Worm (Caenorhabditis elegans): ENCODE data around the gene rab-35.

Gene rab-35

DNA sequence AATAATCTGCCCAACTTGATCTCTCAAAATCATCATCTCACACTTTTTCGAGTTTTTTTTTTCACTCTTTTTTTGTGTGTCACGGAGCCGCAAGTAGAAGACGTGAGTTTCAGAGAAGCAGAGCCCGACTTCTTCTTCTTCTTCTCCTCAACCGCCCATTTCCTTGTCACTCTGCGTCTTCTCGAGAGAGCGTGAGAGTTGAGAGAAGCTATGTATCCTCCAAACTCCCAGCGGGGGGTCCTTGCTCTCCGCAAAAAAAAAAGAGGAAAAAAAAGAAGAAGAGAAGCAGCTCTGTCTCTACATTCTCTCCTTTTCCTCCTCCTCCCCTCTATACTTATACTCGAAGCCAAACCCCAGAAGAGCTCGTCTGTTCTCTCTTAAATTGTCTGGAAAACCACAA is 23.0 kb upstream of the rab-35 start (continued):
- no peak for TF ChIP-seq dsc-1 (tag; optimal IDR thresholded peaks at IDR 0.05)
- TF ChIP-seq skn-1 (tag; optimal IDR thresholded peaks at IDR 0.05) = peak; percentile 20
- no peak for TF ChIP-seq elt-3 (tag; optimal IDR thresholded peaks at IDR 0.05)
- no peak for TF ChIP-seq lin-15B (tag; optimal IDR thresholded peaks at IDR 0.05)
- TF ChIP-seq fkh-8 (tag; optimal IDR thresholded peaks at IDR 0.05) = peak; percentile 67
- no peak for TF ChIP-seq mdl-1 (tag; optimal IDR thresholded peaks at IDR 0.05)
- TF ChIP-seq pqm-1 (tag; optimal IDR thresholded peaks at IDR 0.05) = no peak
- no peak for TF ChIP-seq jun-1 (tag; optimal IDR thresholded peaks at IDR 0.05)
- TF ChIP-seq unc-30 (tag; optimal IDR thresholded peaks at IDR 0.05) = no peak
- peak; percentile 67 for TF ChIP-seq fkh-10 (GFP tag; optimal IDR thresholded peaks at IDR 0.05)
- TF ChIP-seq nhr-84 (tag; optimal IDR thresholded peaks at IDR 0.05) = no peak

ce11 chrIII:11333032-11333732 is 21.8 kb upstream of the rab-35 start, which contains the start of gene T28D6.5:
TSS of gene T28D6.5 (plus strand) at chrIII:11333682.
- no peak for TF ChIP-seq vab-15 (tag; optimal IDR thresholded peaks at IDR 0.05)
- TF ChIP-seq mef-2 (tag; optimal IDR thresholded peaks at IDR 0.05) = no peak
- no peak for TF ChIP-seq C16A3.4 (tag; optimal IDR thresholded peaks at IDR 0.05)
- no peak for TF ChIP-seq unc-86 (tag; optimal IDR thresholded peaks at IDR 0.05)
- TF ChIP-seq mdl-1 (tag; optimal IDR thresholded peaks at IDR 0.05) = no peak
- no peak for TF ChIP-seq lin-15B (tag; optimal IDR thresholded peaks at IDR 0.05)
- TF ChIP-seq snpc-4 (tag; optimal IDR thresholded peaks at IDR 0.05) = no peak

DNA sequence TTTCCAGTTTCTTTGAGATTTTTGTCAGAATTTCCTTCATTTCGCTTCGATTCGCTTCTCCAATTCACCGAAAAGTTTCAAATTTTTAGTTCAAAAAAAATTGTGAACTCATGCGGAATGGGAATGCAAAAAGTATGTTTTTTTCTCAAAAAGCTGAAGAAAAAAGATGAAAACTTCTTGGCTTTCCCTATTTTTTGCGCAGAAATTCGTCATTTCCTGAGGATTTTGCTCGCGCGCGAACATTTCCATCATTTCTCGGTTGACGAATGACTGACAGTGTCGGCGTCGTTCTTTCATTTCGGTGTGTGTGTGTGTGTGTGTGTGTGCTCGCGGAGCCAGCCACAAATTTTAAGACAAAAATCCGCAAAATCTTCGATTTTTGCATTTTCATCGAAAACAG is 20.9 kb upstream of the rab-35 start:
- no peak for TF ChIP-seq C16A3.4 (tag; optimal IDR thresholded peaks at IDR 0.05)
- no peak for TF ChIP-seq nhr-237 (tag; optimal IDR thresholded peaks at IDR 0.05)
- no peak for TF ChIP-seq grh-1 (GFP tag; IDR thresholded peaks at IDR 0.05)
- no peak for TF ChIP-seq unc-130 (tag; optimal IDR thresholded peaks at IDR 0.05)
- no peak for TF ChIP-seq nhr-85 (tag)
- no peak for TF ChIP-seq snu-23 (GFP tag; optimal IDR thresholded peaks at IDR 0.05)

ce11 chrIII:11324093-11324492 is 12.7 kb upstream of the rab-35 start:
- TF ChIP-seq unc-30 (tag; optimal IDR thresholded peaks at IDR 0.05) = no peak
- TF ChIP-seq hpl-2 (GFP tag; optimal IDR thresholded peaks at IDR 0.05) = no peak
- TF ChIP-seq snpc-4 (tag; optimal IDR thresholded peaks at IDR 0.05) = no peak
- no peak for TF ChIP-seq C04F5.9 (tag; optimal IDR thresholded peaks at IDR 0.05)
- no peak for TF ChIP-seq ztf-11 (tag; optimal IDR thresholded peaks at IDR 0.05)
- TF ChIP-seq swsn-7 (tag; optimal IDR thresholded peaks at IDR 0.05) = no peak
- no peak for TF ChIP-seq lin-13 (GFP tag; optimal IDR thresholded peaks at IDR 0.05)
- no peak for TF ChIP-seq nhr-76 (tag; optimal IDR thresholded peaks at IDR 0.05)
- TF ChIP-seq sptf-1 (tag; optimal IDR thresholded peaks at IDR 0.05) = no peak
- no peak for TF ChIP-seq fkh-10 (GFP tag; optimal IDR thresholded peaks at IDR 0.05)
- no peak for TF ChIP-seq C16A3.4 (tag; optimal IDR thresholded peaks at IDR 0.05)
- TF ChIP-seq mep-1 (tag; optimal IDR thresholded peaks at IDR 0.05) = no peak
- no peak for TF ChIP-seq unc-62 (GFP tag; optimal IDR thresholded peaks at IDR 0.05)
- TF ChIP-seq efl-1 (optimal IDR thresholded peaks at IDR 0.05) = no peak
- peak in 1 of 2 experiments; percentile 64 for TF ChIP-seq efl-1 (GFP tag; optimal IDR thresholded peaks at IDR 0.05 in 1 of 2)
- no peak for TF ChIP-seq pax-3 (tag; optimal IDR thresholded peaks at IDR 0.05)
- TF ChIP-seq nhr-85 (tag) = peak; percentile 12
- TF ChIP-seq nhr-71 (tag; optimal IDR thresholded peaks at IDR 0.05) = no peak
- no peak for TF ChIP-seq nhr-47 (tag; optimal IDR thresholded peaks at IDR 0.05)
- TF ChIP-seq lin-14 (GFP tag; optimal IDR thresholded peaks at IDR 0.05) = no peak
- TF ChIP-seq nhr-20 (tag; optimal IDR thresholded peaks at IDR 0.05) = no peak
- 0 out of 2 replicates have a peak, but pooled peaks have one; percentile 7 for TF ChIP-seq grh-1 (GFP tag; IDR thresholded peaks at IDR 0.05)
- TF ChIP-seq skn-1 (tag; optimal IDR thresholded peaks at IDR 0.05) = no peak
- no peak for TF ChIP-seq sup-37 (GFP tag; optimal IDR thresholded peaks at IDR 0.05)
- no peak for TF ChIP-seq efl-3 (GFP tag; optimal IDR thresholded peaks at IDR 0.05)
- TF ChIP-seq mab-9 (GFP tag; IDR thresholded peaks at IDR 0.05) = 0 out of 2 replicates have a peak, but pooled peaks have one; percentile 18
- no peak for TF ChIP-seq nhr-90 (tag; optimal IDR thresholded peaks at IDR 0.05; ENCODE audit: poor library complexity)
- no peak for TF ChIP-seq zag-1 (tag; optimal IDR thresholded peaks at IDR 0.05)
- TF ChIP-seq nhr-12 (tag; optimal IDR thresholded peaks at IDR 0.05) = no peak
- TF ChIP-seq pqm-1 (tag; optimal IDR thresholded peaks at IDR 0.05) = no peak
- TF ChIP-seq egl-27 (tag; optimal IDR thresholded peaks at IDR 0.05) = no peak
